Fruit fly (Drosophila melanogaster) whole organism, embryonic: ENCODE measurements around the gene Jon25Bi.

Experiments
- Atf-2 ChIP-seq: fragments of 200-800 bp; sonication (Bioruptor generic); optimal IDR thresholded peaks from 2 replicates; lab custom pipeline; 2016; ENCODE audit warnings: missing biosample characterization, missing genetic modification characterization
- Blimp-1 ChIP-seq: fragments of 200-800 bp; sonication (Bioruptor generic); optimal IDR thresholded peaks from 3 replicates; lab custom pipeline; 2018; ENCODE audit warnings: missing biosample characterization, missing genetic modification characterization, mild to moderate bottlenecking, moderate library complexity, missing genetic modification reagents
- C15 ChIP-seq: fragments of 200-800 bp; sonication (Bioruptor generic); IDR thresholded peaks from 3 replicates; pipeline ENCODE4 v1.3.6; 2022; ENCODE audit warnings: missing biosample characterization, missing genetic modification characterization
- CG10431 ChIP-seq: fragments of 200-800 bp; sonication (Bioruptor generic); optimal IDR thresholded peaks from 3 replicates; lab custom pipeline; 2018; ENCODE audit warnings: missing biosample characterization, mild to moderate bottlenecking, missing genetic modification characterization
- CG13296 ChIP-seq: fragments of 200-800 bp; sonication (Bioruptor generic); optimal IDR thresholded peaks from 3 replicates; lab custom pipeline; 2018; ENCODE audit warnings: missing biosample characterization, mild to moderate bottlenecking, missing genetic modification characterization
- CG14014 ChIP-seq: fragments of 200-800 bp; sonication (Bioruptor generic); IDR thresholded peaks from 2 replicates; pipeline ENCODE4 v1.3.6; 2022; ENCODE audit warnings: missing biosample characterization, missing genetic modification characterization
- CG15269 ChIP-seq: fragments of 200-800 bp; sonication (Bioruptor generic); optimal IDR thresholded peaks from 2 replicates; lab custom pipeline; 2018; ENCODE audit warnings: missing biosample characterization, mild to moderate bottlenecking, missing genetic modification characterization, moderate library complexity
- CG17359 ChIP-seq: fragments of 200-800 bp; sonication (Bioruptor generic); optimal IDR thresholded peaks from 3 replicates; lab custom pipeline; 2018; ENCODE audit warnings: missing biosample characterization, mild to moderate bottlenecking, missing genetic modification characterization, moderate library complexity
- CG2202 ChIP-seq: fragments of 200-800 bp; sonication (Bioruptor generic); optimal IDR thresholded peaks from 2 replicates; lab custom pipeline; 2018; ENCODE audit warnings: missing biosample characterization, mild to moderate bottlenecking, missing genetic modification characterization
- CG2712 ChIP-seq: fragments of 200-800 bp; optimal IDR thresholded peaks from 3 replicates; lab custom pipeline; 2019; ENCODE audit warnings: missing biosample characterization, mild to moderate bottlenecking, missing genetic modification characterization, moderate library complexity
- CG33557 ChIP-seq: fragments of 200-800 bp; sonication (Bioruptor generic); optimal IDR thresholded peaks from 2 replicates; lab custom pipeline; 2019; ENCODE audit warnings: missing biosample characterization, mild to moderate bottlenecking, missing genetic modification characterization, moderate library complexity
- CG34224 ChIP-seq: fragments of 200-800 bp; sonication (Bioruptor generic); IDR thresholded peaks from 3 replicates; pipeline ENCODE4 v1.3.6; 2022; ENCODE audit warnings: missing biosample characterization, missing genetic modification characterization; ENCODE audit not compliant: partially characterized antibody
- CG34376 ChIP-seq: fragments of 200-800 bp; sonication (Bioruptor generic); optimal IDR thresholded peaks from 2 replicates; lab custom pipeline; 2018; ENCODE audit warnings: missing biosample characterization, mild to moderate bottlenecking, missing genetic modification characterization
- CG4617 ChIP-seq: fragments of 200-800 bp; sonication (Bioruptor generic); optimal IDR thresholded peaks from 3 replicates; lab custom pipeline; 2016; ENCODE audit warnings: missing biosample characterization, missing genetic modification characterization, borderline replicate concordance
- CG4707 ChIP-seq: fragments of 200-800 bp; sonication (Bioruptor generic); optimal IDR thresholded peaks from 2 replicates; lab custom pipeline; 2018; ENCODE audit warnings: missing biosample characterization, mild to moderate bottlenecking, missing genetic modification characterization, moderate library complexity
- CG4854 ChIP-seq: fragments of 200-800 bp; sonication (Bioruptor generic); optimal IDR thresholded peaks from 2 replicates; lab custom pipeline; 2016; ENCODE audit warnings: missing biosample characterization, missing genetic modification characterization, inconsistent platforms
- CG8281 ChIP-seq: fragments of 200-800 bp; sonication (Bioruptor generic); optimal IDR thresholded peaks from 2 replicates; lab custom pipeline; 2018; ENCODE audit warnings: missing biosample characterization, mild to moderate bottlenecking, missing genetic modification characterization, moderate library complexity
- CG9727 ChIP-seq: fragments of 200-800 bp; sonication (Bioruptor generic); optimal IDR thresholded peaks from 3 replicates; lab custom pipeline; 2017; ENCODE audit warnings: missing biosample characterization, mild to moderate bottlenecking, missing genetic modification characterization
- CG9932 ChIP-seq: fragments of 200-800 bp; sonication (Bioruptor generic); IDR thresholded peaks from 2 replicates; pipeline ENCODE4 v1.3.6; 2022; ENCODE audit warnings: missing biosample characterization, missing genetic modification characterization
- Dad ChIP-seq: fragments of 200-800 bp; sonication (Bioruptor generic); optimal IDR thresholded peaks from 3 replicates; lab custom pipeline; 2016; ENCODE audit warnings: missing biosample characterization, missing genetic modification characterization
- Dbx ChIP-seq: fragments of 200-800 bp; sonication (Bioruptor generic); IDR thresholded peaks from 3 replicates; pipeline ENCODE4 v1.3.6; 2022; ENCODE audit warnings: missing biosample characterization, missing genetic modification characterization
- E2f2 ChIP-seq: fragments of 200-800 bp; sonication (Bioruptor generic); IDR thresholded peaks from 2 replicates; pipeline ENCODE4 v1.3.6; 2022; ENCODE audit warnings: missing biosample characterization, missing genetic modification characterization
- ERR ChIP-seq: fragments of 200-800 bp; sonication (Bioruptor generic); optimal IDR thresholded peaks from 2 replicates; lab custom pipeline; 2016; ENCODE audit warnings: missing biosample characterization, missing genetic modification characterization
- HmgZ ChIP-seq: fragments of 200-800 bp; sonication (Bioruptor generic); optimal IDR thresholded peaks from 2 replicates; lab custom pipeline; 2018; ENCODE audit warnings: missing biosample characterization, mild to moderate bottlenecking, missing genetic modification characterization
- Myb ChIP-seq: fragments of 200-800 bp; sonication (Bioruptor generic); optimal IDR thresholded peaks from 2 replicates; lab custom pipeline; 2016; ENCODE audit warnings: missing biosample characterization, missing genetic modification characterization
- Neu2 ChIP-seq: fragments of 200-800 bp; sonication (Bioruptor generic); optimal IDR thresholded peaks from 3 replicates; lab custom pipeline; 2016; ENCODE audit warnings: missing biosample characterization, missing genetic modification characterization, borderline replicate concordance
- Nf-YB ChIP-seq: fragments of 200-800 bp; sonication (Bioruptor generic); optimal IDR thresholded peaks from 3 replicates; lab custom pipeline; 2019; ENCODE audit warnings: missing biosample characterization, mild to moderate bottlenecking, missing genetic modification characterization, moderate library complexity
- Optix ChIP-seq: fragments of 200-800 bp; sonication (Bioruptor generic); IDR thresholded peaks from 3 replicates; pipeline ENCODE4 v1.3.6; 2022; ENCODE audit warnings: missing biosample characterization, missing genetic modification characterization
- Tbp ChIP-seq: fragments of >200 bp; optimal IDR thresholded peaks from 2 replicates; lab custom pipeline; 2018; ENCODE audit warnings: missing biosample characterization, missing genetic modification characterization
- ac ChIP-seq: fragments of 200-800 bp; sonication (Bioruptor generic); optimal IDR thresholded peaks from 3 replicates; lab custom pipeline; 2017; ENCODE audit warnings: missing biosample characterization, mild to moderate bottlenecking, missing genetic modification characterization
- ato ChIP-seq: fragments of 200-800 bp; sonication (Bioruptor generic); IDR thresholded peaks from 2 replicates; pipeline ENCODE4 v1.3.6; 2022; ENCODE audit warnings: missing biosample characterization, missing genetic modification characterization; ENCODE audit not compliant: partially characterized antibody
- dysf ChIP-seq: fragments of 200-800 bp; sonication (Bioruptor generic); IDR thresholded peaks from 3 replicates; pipeline ENCODE4 v1.3.6; 2022; ENCODE audit warnings: missing biosample characterization, missing genetic modification characterization
- eve ChIP-seq, 2 experiments: fragments of >200 bp; optimal IDR thresholded peaks; 2 replicates each; lab custom pipeline; 2017; ENCODE audit warnings: missing biosample characterization in 2 of 2, missing genetic modification characterization in 2 of 2
- exex ChIP-seq: fragments of 200-800 bp; sonication (Bioruptor generic); optimal IDR thresholded peaks from 4 replicates; lab custom pipeline; 2018; ENCODE audit warnings: missing biosample characterization, mild to moderate bottlenecking, missing genetic modification characterization, moderate library complexity
- fd3F ChIP-seq: fragments of 200-800 bp; sonication (Bioruptor generic); optimal IDR thresholded peaks from 2 replicates; lab custom pipeline; 2018; ENCODE audit warnings: missing biosample characterization, mild to moderate bottlenecking, missing genetic modification characterization, moderate library complexity
- gem ChIP-seq: fragments of 200-800 bp; sonication (Bioruptor generic); optimal IDR thresholded peaks from 2 replicates; lab custom pipeline; 2019; ENCODE audit warnings: missing biosample characterization, mild to moderate bottlenecking, missing genetic modification characterization, moderate library complexity
- gt ChIP-seq: fragments of 200-800 bp; sonication (Bioruptor generic); IDR thresholded peaks from 2 replicates; pipeline ENCODE4 v1.3.6; 2022; ENCODE audit warnings: missing biosample characterization, missing genetic modification characterization
- hkb ChIP-seq, 2 experiments: fragments of 200-800 bp in 1 of 2; fragments of >200 bp in 1 of 2; sonication (Bioruptor generic) in 1 of 2; IDR thresholded peaks in 1 of 2; optimal IDR thresholded peaks in 1 of 2; 2 replicates each; pipeline versions ENCODE4 v1.3.6 to Lab custom; 2017 to 2022; ENCODE audit warnings: missing biosample characterization in 1 of 2, missing genetic modification characterization in 1 of 2
- lola ChIP-seq, 3 experiments: fragments of >200 bp in 2 of 3; fragments of 200-800 bp in 1 of 3; sonication (Bioruptor generic) in 1 of 3; optimal IDR thresholded peaks; 2 replicates each; lab custom pipeline; 2017 to 2019; ENCODE audit warnings: missing biosample characterization in 3 of 3, missing genetic modification characterization in 3 of 3, mild to moderate bottlenecking in 1 of 3, moderate library complexity in 1 of 3
- maf-S ChIP-seq: fragments of 200-800 bp; sonication (Bioruptor generic); optimal IDR thresholded peaks from 2 replicates; lab custom pipeline; 2016; ENCODE audit warnings: missing biosample characterization, missing genetic modification characterization
- pita ChIP-seq: fragments of 200-800 bp; sonication (Bioruptor generic); optimal IDR thresholded peaks from 2 replicates; lab custom pipeline; 2017; ENCODE audit warnings: missing biosample characterization, mild to moderate bottlenecking, missing genetic modification characterization
- slbo ChIP-seq: fragments of 200-800 bp; sonication (Bioruptor generic); IDR thresholded peaks from 2 replicates; pipeline ENCODE4 v1.3.6; 2022; ENCODE audit warnings: missing biosample characterization, missing genetic modification characterization
- tgo ChIP-seq: fragments of 200-800 bp; sonication (Bioruptor generic); IDR thresholded peaks from 3 replicates; pipeline ENCODE4 v1.3.6; 2022; ENCODE audit warnings: missing biosample characterization, missing genetic modification characterization
- tna ChIP-seq: fragments of 200-800 bp; sonication (Bioruptor generic); IDR thresholded peaks from 2 replicates; pipeline ENCODE4 v1.3.6; 2022; ENCODE audit warnings: missing biosample characterization, missing genetic modification characterization; ENCODE audit not compliant: partially characterized antibody
- ttk ChIP-seq: fragments of 200-800 bp; sonication (Bioruptor generic); IDR thresholded peaks from 2 replicates; pipeline ENCODE4 v2.1.2; 2022; ENCODE audit warnings: missing biosample characterization, missing genetic modification characterization
- tup ChIP-seq: fragments of 200-800 bp; sonication (Bioruptor generic); optimal IDR thresholded peaks from 2 replicates; lab custom pipeline; 2016; ENCODE audit warnings: missing biosample characterization, mild to moderate bottlenecking, missing genetic modification characterization, moderate library complexity
- tx ChIP-seq: fragments of 200-800 bp; sonication (Bioruptor generic); optimal IDR thresholded peaks from 2 replicates; lab custom pipeline; 2016; ENCODE audit warnings: missing biosample characterization, missing genetic modification characterization
- vvl ChIP-seq: fragments of 200-800 bp; sonication (Bioruptor generic); IDR thresholded peaks from 2 replicates; pipeline ENCODE4 v1.3.6; 2022; ENCODE audit warnings: missing biosample characterization, missing genetic modification characterization
- zen ChIP-seq: fragments of 200-800 bp; sonication (Bioruptor generic); optimal IDR thresholded peaks from 3 replicates; lab custom pipeline; 2018; ENCODE audit warnings: missing biosample characterization, mild to moderate bottlenecking, missing genetic modification characterization, moderate library complexity

Gene Jon25Bi

DNA sequence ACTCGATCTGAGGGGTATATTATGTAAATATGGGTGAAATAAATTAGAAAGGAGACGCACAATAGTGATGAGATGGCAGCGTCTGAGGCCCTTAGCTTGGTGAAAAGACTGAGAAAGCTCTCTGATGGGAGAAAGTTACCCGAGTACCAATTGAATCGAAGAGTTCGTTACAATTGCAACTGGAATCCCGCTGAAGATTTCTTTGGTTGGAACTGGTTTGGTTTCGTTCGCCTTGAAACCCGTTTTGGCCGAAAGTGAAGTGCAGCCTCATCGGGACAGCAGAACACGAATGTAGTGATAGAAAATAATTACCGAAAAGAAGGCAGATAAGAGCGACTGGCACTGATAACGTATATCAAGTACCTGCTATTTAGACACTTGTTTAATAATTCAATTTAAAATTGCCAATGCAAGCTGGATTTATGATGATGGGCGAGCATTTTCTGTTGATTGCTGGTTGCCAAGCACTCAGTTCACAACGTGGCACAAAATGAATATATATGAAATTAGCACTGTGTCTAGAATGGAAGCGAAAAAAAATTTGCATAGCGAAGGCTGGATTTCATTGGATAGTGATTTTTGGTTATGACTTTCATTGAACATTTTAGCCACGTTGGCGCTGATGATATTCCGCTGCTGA lies 41.5 kb upstream of the Jon25Bi start:
- TF ChIP-seq vvl (GFP tag; lab: Robert Waterston, UW), result peak; percentile 51; the same call in 1 of the 2 replicates
- no peak for TF ChIP-seq CG10431 (GFP tag; lab: Kevin White, UChicago)
- TF ChIP-seq eve (GFP tag; optimal IDR thresholded peaks at IDR 0.05; lab: Kevin White, UChicago), result peak in 1 of 2 experiments; percentile 69
- TF ChIP-seq slbo (GFP tag; lab: Robert Waterston, UW), result no peak
- no peak for TF ChIP-seq maf-S (GFP tag; lab: Kevin White, UChicago)
- TF ChIP-seq CG4617, result no peak
- TF ChIP-seq Blimp-1, result peak; percentile 71
- 0 out of 2 replicates have a peak, but pooled peaks have one; percentile 9 for TF ChIP-seq ato (GFP tag; lab: Robert Waterston, UW)

DNA sequence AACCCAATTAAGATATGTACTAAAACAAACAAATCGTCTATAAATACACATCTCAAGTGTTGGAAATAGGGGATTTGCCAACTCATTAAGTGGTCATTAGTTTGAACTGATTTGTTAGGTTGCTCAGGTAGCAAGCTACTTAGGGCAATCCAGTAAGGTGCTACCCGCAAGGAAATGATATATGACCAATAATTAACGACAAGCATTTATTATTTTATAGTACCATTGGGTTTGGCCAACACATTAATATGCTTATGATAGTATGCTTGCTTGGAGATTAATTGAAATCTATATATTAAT lies 40.8 kb upstream of the Jon25Bi start:
- peak; percentile 98 for TF ChIP-seq exex
- no peak for TF ChIP-seq CG9932 (GFP tag; lab: Robert Waterston, UW)
- no peak for TF ChIP-seq hkb (optimal IDR thresholded peaks at IDR 0.05; lab: Kevin White, UChicago)
- TF ChIP-seq hkb (GFP tag; IDR thresholded peaks at IDR 0.05; lab: Robert Waterston, UW), result no peak
- no peak for TF ChIP-seq Dbx (GFP tag; lab: Robert Waterston, UW)
- no peak for TF ChIP-seq CG13296 (GFP tag; lab: Kevin White, UChicago)
- no peak for TF ChIP-seq CG14014 (GFP tag; lab: Robert Waterston, UW)
- no peak for TF ChIP-seq CG4854 (GFP tag; lab: Kevin White, UChicago)
- TF ChIP-seq Nf-YB (GFP tag; lab: Kevin White, UChicago), result no peak
- TF ChIP-seq gem (tag; lab: Kevin White, UChicago), result no peak
- no peak for TF ChIP-seq Myb (GFP tag; lab: Kevin White, UChicago)
- TF ChIP-seq CG33557 (GFP tag; lab: Kevin White, UChicago), result no peak
- TF ChIP-seq ERR (GFP tag; lab: Kevin White, UChicago), result no peak
- TF ChIP-seq lola (GFP tag; optimal IDR thresholded peaks at IDR 0.05; lab: Kevin White, UChicago), result no peak
- TF ChIP-seq Tbp, result no peak
- TF ChIP-seq gt (GFP tag; lab: Robert Waterston, UW), result no peak
- no peak for TF ChIP-seq HmgZ (tag; lab: Kevin White, UChicago)
- no peak for TF ChIP-seq Dad (GFP tag; lab: Kevin White, UChicago)
- no peak for TF ChIP-seq CG2202 (tag; lab: Kevin White, UChicago)
- no peak for TF ChIP-seq tup (GFP tag; lab: Kevin White, UChicago)
- TF ChIP-seq C15 (GFP tag; lab: Robert Waterston, UW), result no peak
- TF ChIP-seq CG17359 (tag; lab: Kevin White, UChicago), result no peak
- no peak for TF ChIP-seq Optix (GFP tag; lab: Robert Waterston, UW)
- no peak for TF ChIP-seq E2f2 (GFP tag; lab: Robert Waterston, UW)
- TF ChIP-seq CG2712 (tag; lab: Kevin White, UChicago), result no peak
- no peak for TF ChIP-seq tx (GFP tag; lab: Kevin White, UChicago)
- no peak for TF ChIP-seq tgo (GFP tag; lab: Robert Waterston, UW)
- no peak for TF ChIP-seq Atf-2 (GFP tag; lab: Kevin White, UChicago)
- no peak for TF ChIP-seq CG9727
- no peak for TF ChIP-seq tna (GFP tag; lab: Robert Waterston, UW)
- no peak for TF ChIP-seq CG34224
- no peak for TF ChIP-seq fd3F (GFP tag; lab: Kevin White, UChicago)
- peak; percentile 36 for TF ChIP-seq CG34376 (GFP tag; lab: Kevin White, UChicago)
- no peak for TF ChIP-seq ac (GFP tag; lab: Kevin White, UChicago)
- no peak for TF ChIP-seq pita (GFP tag; lab: Kevin White, UChicago)
- peak; percentile 92 for TF ChIP-seq zen (tag; lab: Kevin White, UChicago)
- no peak for TF ChIP-seq ttk (GFP tag; lab: Robert Waterston, UW)
- TF ChIP-seq CG8281, result no peak
- no peak for TF ChIP-seq CG4707
- no peak for TF ChIP-seq dysf
- no peak for TF ChIP-seq Neu2
- no peak for TF ChIP-seq CG15269 (tag; lab: Kevin White, UChicago)
